Fruit fly (Drosophila melanogaster): ENCODE data around the gene Osi17.

Osi17 gene

DNA sequence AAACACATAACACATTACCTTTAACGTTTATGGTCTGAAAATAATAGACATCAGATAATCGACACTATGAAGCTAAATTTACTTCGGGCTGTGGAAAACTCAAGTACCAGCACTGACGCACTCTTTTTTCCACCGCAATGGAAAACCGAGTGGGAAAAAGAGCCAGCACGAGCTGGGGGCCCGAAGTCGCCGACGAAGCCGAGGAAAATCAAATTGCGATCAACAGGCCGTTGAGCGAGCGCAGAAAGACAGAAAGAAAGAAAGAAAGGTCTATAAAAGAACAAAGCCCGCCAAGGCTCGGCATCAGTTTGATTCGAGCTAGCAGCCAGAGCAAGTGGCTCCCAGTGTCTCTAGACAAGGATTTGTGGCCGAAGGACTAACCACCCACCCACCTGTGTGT lies 33.3 kb upstream of the Osi17 start, which contains the start of gene Osi12:
Osi12 (plus strand) TSS at position 301 of the 400 bp plus-strand sequence.
- no peak for TF ChIP-seq CG6808 (GFP tag; optimal IDR thresholded peaks at IDR 0.05)
- peak; percentile 19 for TF ChIP-seq CG32006 (GFP tag; optimal IDR thresholded peaks at IDR 0.05)

DNA sequence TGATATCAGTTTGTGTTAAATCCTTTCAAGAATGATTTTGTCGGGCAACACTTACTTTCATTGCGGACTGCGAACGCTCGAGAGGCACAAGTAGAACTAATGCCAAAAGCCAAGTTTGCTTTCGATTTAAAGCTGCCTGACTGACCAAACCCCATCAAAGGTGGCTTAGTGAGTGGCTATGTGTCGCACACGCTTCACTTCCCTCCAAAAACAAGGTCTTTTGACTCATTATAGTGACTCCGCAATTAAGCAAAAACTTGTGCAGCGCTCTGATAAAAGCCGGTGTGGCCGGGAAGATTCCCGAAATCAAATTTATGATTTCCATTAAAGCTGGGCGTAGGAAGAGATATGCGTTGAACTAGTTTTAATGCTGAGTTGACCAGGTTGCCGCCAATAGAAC lies 26.5 kb upstream of the Osi17 start, which contains the start of gene CG15597:
CG15597 (minus strand) TSS at position 101 of the 400 bp plus-strand sequence.
- TF ChIP-seq acj6 (GFP tag; optimal IDR thresholded peaks at IDR 0.05) (no peak), CG3919 (GFP tag; optimal IDR thresholded peaks at IDR 0.05) (no peak), CG15336 (GFP tag; IDR thresholded peaks at IDR 0.05) (no peak), Eip75B (GFP tag; optimal IDR thresholded peaks at IDR 0.05) (no peak), svp (GFP tag) (no peak), CG4318 (GFP tag; optimal IDR thresholded peaks at IDR 0.05) (no peak), Hr38 (GFP tag; optimal IDR thresholded peaks at IDR 0.05) (no peak), CG31627 (GFP tag; optimal IDR thresholded peaks at IDR 0.05) (no peak), CG7368 (GFP tag; optimal IDR thresholded peaks at IDR 0.05) (no peak), CG32006 (GFP tag; optimal IDR thresholded peaks at IDR 0.05) (no peak), fd85E (GFP tag; optimal IDR thresholded peaks at IDR 0.05) (no peak), Sox14 (GFP tag; optimal IDR thresholded peaks at IDR 0.05) (no peak), CG9139 (GFP tag; optimal IDR thresholded peaks at IDR 0.05) (no peak), CG1621 (tag; optimal IDR thresholded peaks at IDR 0.05) (no peak)

DNA sequence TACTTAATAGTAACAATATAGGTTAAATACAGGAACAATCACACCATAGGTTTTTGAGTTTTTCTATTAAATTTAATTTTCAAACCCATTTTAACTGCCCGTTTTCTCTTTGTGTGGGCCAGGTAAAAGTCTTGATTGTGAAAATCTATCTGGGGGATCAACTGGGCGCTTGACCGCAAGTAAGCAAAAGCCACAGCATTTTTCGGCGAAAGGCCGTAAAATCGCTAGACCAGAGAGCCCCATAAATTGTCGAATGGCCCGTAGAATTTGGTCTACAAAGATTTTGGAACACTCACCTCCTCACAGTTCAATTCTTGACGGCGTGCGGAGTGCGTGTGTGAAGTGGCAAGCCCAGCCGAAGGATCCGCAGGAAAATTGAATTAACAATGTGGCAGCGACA lies 24.1 kb upstream of the Osi17 start, which contains the start of gene CG15594:
CG15594 (plus strand) TSS at position 301 of the 400 bp plus-strand sequence.
- TF ChIP-seq Eip75B (GFP tag; optimal IDR thresholded peaks at IDR 0.05) (no peak), spab (GFP tag; optimal IDR thresholded peaks at IDR 0.05) (no peak), CG8632 (GFP tag; optimal IDR thresholded peaks at IDR 0.05) (no peak), svp (GFP tag) (peak; percentile 15)

DNA sequence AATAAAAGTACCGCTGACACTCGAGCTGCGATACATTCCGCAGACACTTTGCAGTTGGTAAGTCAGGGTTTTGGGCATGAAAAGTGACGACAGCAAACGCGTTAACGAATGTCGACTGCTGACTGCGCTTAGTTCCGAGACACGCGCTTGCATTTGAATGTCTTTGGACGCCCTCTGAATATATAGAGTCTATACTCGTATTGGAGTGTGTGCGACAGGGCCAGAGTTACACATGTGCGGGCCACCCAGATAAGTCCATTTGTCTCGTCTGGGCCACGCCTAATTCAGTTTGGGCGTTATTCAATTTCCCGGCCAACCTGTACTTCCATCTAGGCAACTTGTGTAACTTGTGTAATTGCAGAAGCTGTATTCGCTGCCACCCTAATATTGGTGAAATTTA lies 21.3 kb upstream of the Osi17 start:
- TF ChIP-seq CG6854 (GFP tag; optimal IDR thresholded peaks at IDR 0.05) (no peak), CG8319 (GFP tag; optimal IDR thresholded peaks at IDR 0.05) (no peak), CG16779 (tag; optimal IDR thresholded peaks at IDR 0.05) (no peak)

DNA sequence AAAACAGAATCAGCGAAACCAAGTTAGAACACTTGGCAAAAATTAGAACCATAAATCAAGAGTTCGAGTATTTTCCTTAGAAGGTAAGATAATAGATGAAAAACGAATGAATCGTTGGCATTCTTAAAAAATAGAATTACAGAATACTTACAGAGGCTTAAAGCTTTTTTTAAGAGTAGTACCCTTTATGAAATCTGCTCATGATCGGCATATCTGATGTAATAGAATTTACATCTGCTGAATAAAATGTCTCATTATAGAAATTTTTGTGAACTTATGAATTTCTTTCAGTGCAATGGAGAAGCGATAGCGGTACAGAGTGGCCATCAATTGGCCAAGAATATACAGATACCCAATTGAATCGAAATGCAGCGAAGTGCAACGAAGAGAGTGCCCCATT lies 20.1 kb upstream of the Osi17 start, which contains the start of gene Osi13:
Osi13 (plus strand) TSS at position 301 of the 400 bp plus-strand sequence.
- TF ChIP-seq CG32006 (GFP tag; optimal IDR thresholded peaks at IDR 0.05) (peak; percentile 3), fd59A (GFP tag; optimal IDR thresholded peaks at IDR 0.05) (no peak)

DNA sequence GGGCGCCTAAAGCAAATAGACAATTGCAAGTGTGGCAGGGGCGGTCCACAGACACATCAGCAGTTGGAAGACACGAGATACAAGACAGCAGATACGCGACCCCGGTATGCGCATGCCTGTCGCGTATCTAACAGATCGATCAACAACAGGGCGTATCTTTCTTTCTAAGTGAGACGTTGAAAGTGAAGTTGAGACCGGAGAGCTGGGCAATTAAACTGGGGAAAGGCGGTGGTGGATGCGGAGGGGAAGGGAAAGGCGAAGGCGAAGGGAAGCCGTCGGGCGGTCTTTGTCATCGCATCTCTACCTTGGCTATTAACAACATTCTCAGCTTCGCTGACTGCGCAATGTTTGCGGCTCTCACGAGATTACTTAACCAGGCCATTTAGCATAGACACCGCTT lies 17.5 kb upstream of the Osi17 start:
- TF ChIP-seq Eip78C (GFP tag) (no peak), CG8319 (GFP tag; optimal IDR thresholded peaks at IDR 0.05) (no peak), OdsH (GFP tag; optimal IDR thresholded peaks at IDR 0.05) (no peak), Blimp-1 (GFP tag; optimal IDR thresholded peaks at IDR 0.05) (no peak), CG9139 (GFP tag; optimal IDR thresholded peaks at IDR 0.05) (no peak), Hr4 (GFP tag; optimal IDR thresholded peaks at IDR 0.05) (no peak), Smox (GFP tag; optimal IDR thresholded peaks at IDR 0.05) (no peak), Gug (GFP tag; IDR thresholded peaks at IDR 0.05) (no peak), CG10631 (GFP tag; optimal IDR thresholded peaks at IDR 0.05) (no peak), topi (GFP tag; optimal IDR thresholded peaks at IDR 0.05) (no peak), CG16779 (tag; optimal IDR thresholded peaks at IDR 0.05) (no peak), salr (GFP tag; optimal IDR thresholded peaks at IDR 0.05) (no peak), achi (GFP tag; optimal IDR thresholded peaks at IDR 0.05) (no peak), Eip93F (GFP tag; optimal IDR thresholded peaks at IDR 0.05) (no peak), CG8632 (GFP tag; optimal IDR thresholded peaks at IDR 0.05) (no peak)

Data from whole organism, prepupa.